Fruit fly (Drosophila melanogaster) whole organism, embryonic: Measurements from ENCODE around the gene Alms1a.

Experiments used
- Asciz ChIP-seq: fragments of 200-800 bp; sonication (Bioruptor generic); optimal IDR thresholded peaks from 2 replicates; lab custom pipeline; 2017; ENCODE audit warnings: missing biosample characterization, mild to moderate bottlenecking, missing genetic modification characterization, missing genetic modification reagents
- CG10979 ChIP-seq: fragments of 200-800 bp; sonication (Bioruptor generic); optimal IDR thresholded peaks from 2 replicates; lab custom pipeline; 2018; ENCODE audit warnings: missing biosample characterization, mild to moderate bottlenecking, missing genetic modification characterization, moderate library complexity
- CG11504 ChIP-seq: fragments of 200-800 bp; sonication (Bioruptor generic); optimal IDR thresholded peaks from 3 replicates; lab custom pipeline; 2019; ENCODE audit warnings: missing biosample characterization, mild to moderate bottlenecking, missing genetic modification characterization, moderate library complexity
- CG12071 ChIP-seq: fragments of 200-800 bp; sonication (Bioruptor generic); optimal IDR thresholded peaks from 3 replicates; lab custom pipeline; 2018; ENCODE audit warnings: missing biosample characterization, mild to moderate bottlenecking, missing genetic modification characterization
- CG12219 ChIP-seq: fragments of 200-800 bp; sonication (Bioruptor generic); optimal IDR thresholded peaks from 3 replicates; lab custom pipeline; 2018; ENCODE audit warnings: missing biosample characterization, mild to moderate bottlenecking, missing genetic modification characterization
- CG12942 ChIP-seq: fragments of 200-800 bp; sonication (Bioruptor generic); optimal IDR thresholded peaks from 3 replicates; lab custom pipeline; 2016; ENCODE audit warnings: missing biosample characterization, missing genetic modification characterization
- CG14860 ChIP-seq: fragments of 200-800 bp; sonication (Bioruptor generic); IDR thresholded peaks from 3 replicates; pipeline ENCODE4 v1.3.6; 2022; ENCODE audit warnings: missing biosample characterization, missing genetic modification characterization; ENCODE audit not compliant: partially characterized antibody
- CG1647 ChIP-seq: fragments of 200-800 bp; sonication (Bioruptor generic); optimal IDR thresholded peaks from 3 replicates; lab custom pipeline; 2016; ENCODE audit warnings: missing biosample characterization, missing genetic modification characterization
- CG17829 ChIP-seq: fragments of 200-800 bp; optimal IDR thresholded peaks from 2 replicates; lab custom pipeline; 2019; ENCODE audit warnings: missing biosample characterization, mild to moderate bottlenecking, missing genetic modification characterization, moderate library complexity
- CG1832 ChIP-seq: fragments of 200-800 bp; sonication (Bioruptor generic); optimal IDR thresholded peaks from 2 replicates; lab custom pipeline; 2017; ENCODE audit warnings: missing biosample characterization, mild to moderate bottlenecking, missing genetic modification characterization, inconsistent platforms
- CG18619 ChIP-seq: fragments of 200-800 bp; sonication (Bioruptor generic); optimal IDR thresholded peaks from 3 replicates; lab custom pipeline; 2017; ENCODE audit warnings: missing biosample characterization, mild to moderate bottlenecking, missing genetic modification characterization
- CG2120 ChIP-seq: fragments of 200-800 bp; sonication (Bioruptor generic); optimal IDR thresholded peaks from 3 replicates; lab custom pipeline; 2016; ENCODE audit warnings: missing biosample characterization, missing genetic modification characterization
- CG2202 ChIP-seq: fragments of 200-800 bp; sonication (Bioruptor generic); optimal IDR thresholded peaks from 2 replicates; lab custom pipeline; 2018; ENCODE audit warnings: missing biosample characterization, mild to moderate bottlenecking, missing genetic modification characterization
- CG31365 ChIP-seq: fragments of 200-800 bp; sonication (Bioruptor generic); optimal IDR thresholded peaks from 2 replicates; lab custom pipeline; 2018; ENCODE audit warnings: missing biosample characterization, mild to moderate bottlenecking, missing genetic modification characterization
- CG32767 ChIP-seq: fragments of 200-800 bp; sonication (Bioruptor generic); IDR thresholded peaks from 2 replicates; pipeline ENCODE4 v1.3.6; 2022; ENCODE audit warnings: missing biosample characterization, missing genetic modification characterization
- CG42726 ChIP-seq: fragments of 200-800 bp; sonication (Bioruptor generic); IDR thresholded peaks from 2 replicates; pipeline ENCODE4 v1.3.6; 2022; ENCODE audit warnings: missing biosample characterization, missing genetic modification characterization; ENCODE audit not compliant: partially characterized antibody
- CG6791 ChIP-seq: fragments of 200-800 bp; sonication (Bioruptor generic); IDR thresholded peaks from 3 replicates; pipeline ENCODE4 v1.3.6; 2022; ENCODE audit warnings: missing biosample characterization, missing genetic modification characterization; ENCODE audit not compliant: partially characterized antibody
- CG9932 ChIP-seq: fragments of 200-800 bp; sonication (Bioruptor generic); IDR thresholded peaks from 2 replicates; pipeline ENCODE4 v1.3.6; 2022; ENCODE audit warnings: missing biosample characterization, missing genetic modification characterization
- Camta ChIP-seq: fragments of 200-800 bp; sonication (Bioruptor generic); optimal IDR thresholded peaks from 2 replicates; lab custom pipeline; 2016; ENCODE audit warnings: missing biosample characterization, missing genetic modification characterization
- Dek ChIP-seq: fragments of 200-800 bp; sonication (Bioruptor generic); optimal IDR thresholded peaks from 3 replicates; lab custom pipeline; 2019; ENCODE audit warnings: missing biosample characterization, mild to moderate bottlenecking, missing genetic modification characterization, moderate library complexity
- Dll ChIP-seq: fragments of 200-800 bp; sonication (Bioruptor generic); IDR thresholded peaks from 4 replicates; pipeline ENCODE4 v1.3.6; 2022; ENCODE audit warnings: missing biosample characterization, missing genetic modification characterization; ENCODE audit not compliant: partially characterized antibody
- Eip74EF ChIP-seq, 2 experiments: fragments of 200-800 bp in 1 of 2; fragments of >200 bp in 1 of 2; sonication (Bioruptor generic) in 1 of 2; optimal IDR thresholded peaks; 2 replicates each; lab custom pipeline; 2017 to 2019; ENCODE audit warnings: missing biosample characterization in 2 of 2, missing genetic modification characterization in 2 of 2, mild to moderate bottlenecking in 1 of 2, moderate library complexity in 1 of 2
- Hey ChIP-seq: fragments of 200-800 bp; sonication (Bioruptor generic); optimal IDR thresholded peaks from 3 replicates; lab custom pipeline; 2018; ENCODE audit warnings: missing biosample characterization, mild to moderate bottlenecking, missing genetic modification characterization
- Hsf ChIP-seq: fragments of 200-800 bp; sonication (Bioruptor generic); optimal IDR thresholded peaks from 3 replicates; lab custom pipeline; 2016; ENCODE audit warnings: missing biosample characterization, missing genetic modification characterization
- Mad ChIP-seq: fragments of 200-800 bp; sonication (Bioruptor generic); optimal IDR thresholded peaks from 2 replicates; lab custom pipeline; 2016; ENCODE audit warnings: missing biosample characterization, missing genetic modification characterization
- Nf-YA ChIP-seq: fragments of 200-800 bp; sonication (Bioruptor generic); IDR thresholded peaks from 2 replicates; pipeline ENCODE4 v1.3.6; 2022; ENCODE audit warnings: missing biosample characterization, missing genetic modification characterization
- Optix ChIP-seq: fragments of 200-800 bp; sonication (Bioruptor generic); IDR thresholded peaks from 3 replicates; pipeline ENCODE4 v1.3.6; 2022; ENCODE audit warnings: missing biosample characterization, missing genetic modification characterization
- PHDP ChIP-seq: fragments of 200-800 bp; sonication (Bioruptor generic); optimal IDR thresholded peaks from 3 replicates; lab custom pipeline; 2018; ENCODE audit warnings: missing biosample characterization, mild to moderate bottlenecking, missing genetic modification characterization, moderate library complexity
- Sry-β ChIP-seq: fragments of 200-800 bp; sonication (Bioruptor generic); optimal IDR thresholded peaks from 2 replicates; lab custom pipeline; 2018; ENCODE audit warnings: missing biosample characterization, mild to moderate bottlenecking, missing genetic modification characterization, moderate library complexity
- Usf ChIP-seq: fragments of 200-800 bp; sonication (Bioruptor generic); optimal IDR thresholded peaks from 2 replicates; lab custom pipeline; 2017; ENCODE audit warnings: missing genotype, missing biosample characterization, missing genetic modification characterization
- ac ChIP-seq: fragments of 200-800 bp; sonication (Bioruptor generic); optimal IDR thresholded peaks from 3 replicates; lab custom pipeline; 2017; ENCODE audit warnings: missing biosample characterization, mild to moderate bottlenecking, missing genetic modification characterization
- ase ChIP-seq: fragments of 200-800 bp; sonication (Bioruptor generic); IDR thresholded peaks from 3 replicates; pipeline ENCODE4 v1.3.6; 2022; ENCODE audit warnings: missing biosample characterization, missing genetic modification characterization
- chn ChIP-seq: fragments of 200-800 bp; sonication (Bioruptor generic); optimal IDR thresholded peaks from 2 replicates; lab custom pipeline; 2016; ENCODE audit warnings: missing biosample characterization, missing genetic modification characterization
- dan ChIP-seq: fragments of 200-800 bp; sonication (Bioruptor generic); IDR thresholded peaks from 2 replicates; pipeline ENCODE4 v1.3.6; 2022; ENCODE audit warnings: missing biosample characterization, missing genetic modification characterization
- disco-r ChIP-seq: fragments of 200-800 bp; sonication (Bioruptor generic); optimal IDR thresholded peaks from 2 replicates; lab custom pipeline; 2016; ENCODE audit warnings: missing biosample characterization, missing genetic modification characterization
- fd3F ChIP-seq: fragments of 200-800 bp; sonication (Bioruptor generic); optimal IDR thresholded peaks from 2 replicates; lab custom pipeline; 2018; ENCODE audit warnings: missing biosample characterization, mild to moderate bottlenecking, missing genetic modification characterization, moderate library complexity
- gcm ChIP-seq: fragments of 200-800 bp; sonication (Bioruptor generic); optimal IDR thresholded peaks from 2 replicates; lab custom pipeline; 2019; ENCODE audit warnings: missing biosample characterization, mild to moderate bottlenecking, missing genetic modification characterization, moderate library complexity
- gem ChIP-seq: fragments of 200-800 bp; sonication (Bioruptor generic); optimal IDR thresholded peaks from 2 replicates; lab custom pipeline; 2019; ENCODE audit warnings: missing biosample characterization, mild to moderate bottlenecking, missing genetic modification characterization, moderate library complexity
- hkb ChIP-seq, 2 experiments: fragments of 200-800 bp in 1 of 2; fragments of >200 bp in 1 of 2; sonication (Bioruptor generic) in 1 of 2; IDR thresholded peaks in 1 of 2; optimal IDR thresholded peaks in 1 of 2; 2 replicates each; pipeline versions ENCODE4 v1.3.6 to Lab custom; 2017 to 2022; ENCODE audit warnings: missing biosample characterization in 1 of 2, missing genetic modification characterization in 1 of 2
- insv ChIP-seq, 2 experiments: fragments of 200-800 bp; sonication (Bioruptor generic); optimal IDR thresholded peaks; 3 replicates each; lab custom pipeline; 2016 to 2018; ENCODE audit warnings: missing biosample characterization in 2 of 2, missing genetic modification characterization in 2 of 2
- knrl ChIP-seq: fragments of 200-800 bp; sonication (Bioruptor generic); IDR thresholded peaks from 3 replicates; pipeline ENCODE4 v1.3.6; 2022; ENCODE audit warnings: missing biosample characterization, missing genetic modification characterization; ENCODE audit not compliant: partially characterized antibody
- lmd ChIP-seq: fragments of 200-800 bp; sonication (Bioruptor generic); IDR thresholded peaks from 2 replicates; pipeline ENCODE4 v1.3.6; 2022; ENCODE audit warnings: missing biosample characterization, missing genetic modification characterization
- oc ChIP-seq: fragments of 200-800 bp; sonication (Bioruptor generic); optimal IDR thresholded peaks from 2 replicates; lab custom pipeline; 2018; ENCODE audit warnings: missing biosample characterization, mild to moderate bottlenecking, missing genetic modification characterization, moderate library complexity
- otp ChIP-seq: fragments of 200-800 bp; sonication (Bioruptor generic); IDR thresholded peaks from 3 replicates; pipeline ENCODE4, ENCODE4 v1.3.6; 2022; ENCODE audit warnings: missing biosample characterization, missing genetic modification characterization
- pb ChIP-seq: fragments of 200-800 bp; sonication (Bioruptor generic); optimal IDR thresholded peaks from 3 replicates; lab custom pipeline; 2016; ENCODE audit warnings: missing biosample characterization, missing genetic modification characterization
- peb ChIP-seq: fragments of 200-800 bp; sonication (Bioruptor generic); IDR thresholded peaks from 2 replicates; pipeline ENCODE4 v1.3.6; 2022; ENCODE audit warnings: missing biosample characterization, missing genetic modification characterization
- salm ChIP-seq: fragments of 200-800 bp; sonication (Bioruptor generic); optimal IDR thresholded peaks from 2 replicates; lab custom pipeline; 2018; ENCODE audit warnings: missing biosample characterization, mild to moderate bottlenecking, missing genetic modification characterization
- tin ChIP-seq: fragments of 200-800 bp; sonication (Bioruptor generic); optimal IDR thresholded peaks from 3 replicates; lab custom pipeline; 2016; ENCODE audit warnings: missing biosample characterization, missing genetic modification characterization
- trh ChIP-seq: fragments of 200-800 bp; sonication (Bioruptor generic); optimal IDR thresholded peaks from 2 replicates; lab custom pipeline; 2016; ENCODE audit warnings: missing biosample characterization, missing genetic modification characterization
- z ChIP-seq: fragments of 200-800 bp; sonication (Bioruptor generic); IDR thresholded peaks from 3 replicates; pipeline ENCODE4 v1.3.6; 2022; ENCODE audit warnings: missing biosample characterization, missing genetic modification characterization

The Alms1a gene

DNA sequence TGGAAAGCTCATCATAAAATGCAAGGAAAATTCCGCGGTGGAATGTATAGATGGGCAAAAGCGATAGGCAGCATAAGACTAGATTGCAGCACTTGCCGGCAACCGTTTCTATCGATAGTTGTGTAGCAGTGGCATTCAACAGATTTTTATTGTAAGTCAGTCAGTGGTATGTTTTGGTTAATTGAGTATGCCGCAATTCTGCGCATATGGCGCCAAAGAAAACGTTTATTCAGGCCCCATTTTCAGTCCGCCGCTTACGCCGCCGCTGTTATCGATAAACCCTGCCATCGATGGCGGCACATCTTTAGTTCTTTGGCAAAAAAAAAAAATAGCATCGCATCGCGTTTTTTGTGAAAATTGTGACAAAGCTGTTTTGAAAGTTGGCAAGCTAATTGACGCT is 13.9 kb upstream of the Alms1a start, which contains the start of the genes Cbp80 and Torsin (continued):
- TF ChIP-seq CG11504 (tag; lab: Kevin White, UChicago): no peak
- TF ChIP-seq hkb (optimal IDR thresholded peaks at IDR 0.05; lab: Kevin White, UChicago): no peak
- no peak; the same call in 1 of the 2 replicates for TF ChIP-seq hkb (GFP tag; IDR thresholded peaks at IDR 0.05; lab: Robert Waterston, UW)
- TF ChIP-seq CG12071 (GFP tag; lab: Kevin White, UChicago): no peak
- no peak for TF ChIP-seq CG18619
- TF ChIP-seq CG12942 (GFP tag; lab: Kevin White, UChicago): no peak
- TF ChIP-seq CG14860 (GFP tag; lab: Robert Waterston, UW): peak; percentile 94
- no peak for TF ChIP-seq CG32767 (GFP tag; lab: Robert Waterston, UW)
- peak; percentile 45; the same call in 1 of the 2 replicates for TF ChIP-seq CG9932 (GFP tag; lab: Robert Waterston, UW)
- no peak for TF ChIP-seq Optix
- no peak for TF ChIP-seq gem (tag; lab: Kevin White, UChicago)
- no peak for TF ChIP-seq ase (GFP tag; lab: Robert Waterston, UW)
- TF ChIP-seq trh (GFP tag; lab: Kevin White, UChicago): no peak
- TF ChIP-seq pb: no peak
- TF ChIP-seq Usf: no peak
- TF ChIP-seq ac (GFP tag; lab: Kevin White, UChicago): no peak
- no peak for TF ChIP-seq tin (GFP tag; lab: Kevin White, UChicago)
- no peak for TF ChIP-seq Sry-β (GFP tag; lab: Kevin White, UChicago)
- TF ChIP-seq lmd: 0 out of 2 replicates have a peak, but pooled peaks have one; percentile 20
- peak; percentile 11 for TF ChIP-seq CG17829
- TF ChIP-seq salm (tag; lab: Kevin White, UChicago): no peak
- peak; percentile 92 for TF ChIP-seq Dll (GFP tag; lab: Robert Waterston, UW)
- TF ChIP-seq CG12219 (GFP tag; lab: Kevin White, UChicago): no peak
- no peak for TF ChIP-seq Camta (GFP tag; lab: Kevin White, UChicago)
- TF ChIP-seq z: no peak
- peak; percentile 33; the same call in 1 of the 2 replicates for TF ChIP-seq CG42726 (GFP tag; lab: Robert Waterston, UW)
- TF ChIP-seq knrl: peak; percentile 84
- no peak for TF ChIP-seq otp (GFP tag; lab: Robert Waterston, UW)
- no peak for TF ChIP-seq oc (tag; lab: Kevin White, UChicago)
- TF ChIP-seq Eip74EF (GFP tag; optimal IDR thresholded peaks at IDR 0.05; lab: Kevin White, UChicago): no peak
- no peak for TF ChIP-seq CG31365 (tag; lab: Kevin White, UChicago)
- no peak for TF ChIP-seq PHDP
- TF ChIP-seq Nf-YA (GFP tag; lab: Robert Waterston, UW): no peak
- peak; percentile 84 for TF ChIP-seq CG6791
- TF ChIP-seq CG1832: no peak
- no peak for TF ChIP-seq Hey (tag; lab: Kevin White, UChicago)
- no peak for TF ChIP-seq CG10979 (tag; lab: Kevin White, UChicago)
- no peak for TF ChIP-seq insv (GFP tag; optimal IDR thresholded peaks at IDR 0.05; lab: Kevin White, UChicago)
- TF ChIP-seq peb: 0 out of 2 replicates have a peak, but pooled peaks have one; percentile 15
- no peak for TF ChIP-seq CG2202 (tag; lab: Kevin White, UChicago)
- no peak for TF ChIP-seq chn (GFP tag; lab: Kevin White, UChicago)
- TF ChIP-seq Asciz: no peak
- no peak for TF ChIP-seq CG1647 (GFP tag; lab: Kevin White, UChicago)
- TF ChIP-seq Hsf (GFP tag; lab: Kevin White, UChicago): no peak
- TF ChIP-seq gcm (GFP tag; lab: Kevin White, UChicago): no peak
- no peak for TF ChIP-seq dan
- TF ChIP-seq Mad (GFP tag; lab: Kevin White, UChicago): peak; percentile 39
- no peak for TF ChIP-seq Dek (tag; lab: Kevin White, UChicago)
- TF ChIP-seq disco-r (GFP tag; lab: Kevin White, UChicago): no peak
- no peak for TF ChIP-seq fd3F (GFP tag; lab: Kevin White, UChicago)
- peak; percentile 30 for TF ChIP-seq CG2120 (GFP tag; lab: Kevin White, UChicago)
